Fruit fly (Drosophila melanogaster): ENCODE measurements around the gene Lcp65Ag2.

Lcp65Ag2 gene

DNA sequence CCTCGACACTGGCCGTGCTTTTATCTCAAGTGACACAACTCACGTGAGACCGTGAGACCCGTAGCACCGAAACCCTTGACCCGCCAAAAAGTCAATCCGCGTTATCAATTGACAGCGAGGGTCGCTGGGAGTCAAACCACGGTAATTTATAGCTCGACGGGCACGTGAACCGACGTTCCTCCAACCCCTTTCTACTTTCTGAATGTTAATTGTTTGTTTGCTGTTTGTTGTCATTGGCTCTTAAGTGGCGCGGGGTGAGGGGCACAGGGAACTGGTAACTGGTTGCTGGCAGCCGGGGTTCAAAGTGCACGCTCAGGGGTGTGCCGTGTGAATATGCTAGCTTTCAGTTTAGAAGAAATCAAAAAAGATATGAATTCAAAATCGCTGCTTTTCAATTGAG is 26.7 kb downstream of the Lcp65Ag2 start:
- TF ChIP-seq usp (GFP tag; optimal IDR thresholded peaks at IDR 0.05) (no peak), psq (optimal IDR thresholded peaks at IDR 0.05) (no peak), CG8478 (optimal IDR thresholded peaks at IDR 0.05) (no peak), pan (optimal IDR thresholded peaks at IDR 0.05) (no peak)

DNA sequence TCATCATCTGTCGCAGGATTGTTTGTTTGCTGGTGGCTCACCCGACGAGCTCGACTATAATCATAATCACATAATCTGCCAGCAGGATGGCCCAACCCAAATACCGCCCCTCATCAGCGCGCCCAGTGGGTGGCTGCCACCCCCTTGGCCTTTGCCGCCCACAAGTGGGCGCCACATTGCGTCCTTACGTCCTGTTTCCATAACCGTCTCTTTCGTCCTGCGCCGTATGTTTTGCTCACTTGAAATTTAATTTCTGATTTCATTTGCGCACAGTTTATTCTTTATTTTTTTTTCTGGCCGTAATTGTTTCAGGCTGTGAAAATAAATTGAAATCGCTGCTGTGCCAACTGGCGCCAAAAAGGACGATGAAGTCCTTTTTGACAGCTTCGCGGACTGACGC is 28.0 kb downstream of the Lcp65Ag2 start:
- TF ChIP-seq Dll (optimal IDR thresholded peaks at IDR 0.05) (no peak), pan (optimal IDR thresholded peaks at IDR 0.05) (no peak)

- TF ChIP-seq EcR (GFP tag; optimal IDR thresholded peaks at IDR 0.05) (no peak), Dll (optimal IDR thresholded peaks at IDR 0.05) (no peak), usp (GFP tag; optimal IDR thresholded peaks at IDR 0.05) (no peak), psq (optimal IDR thresholded peaks at IDR 0.05) (no peak), pan (optimal IDR thresholded peaks at IDR 0.05) (no peak), CG8478 (optimal IDR thresholded peaks at IDR 0.05) (no peak)
Measured at dm6 chr3L:6104551-6104950, 28.8 kb downstream of the Lcp65Ag2 start.

- no peak for TF ChIP-seq usp (GFP tag; optimal IDR thresholded peaks at IDR 0.05)
- no peak for TF ChIP-seq EcR (GFP tag; optimal IDR thresholded peaks at IDR 0.05)
- no peak for TF ChIP-seq Dll (optimal IDR thresholded peaks at IDR 0.05)
- TF ChIP-seq pan (optimal IDR thresholded peaks at IDR 0.05): no peak
- no peak for TF ChIP-seq CG8478 (optimal IDR thresholded peaks at IDR 0.05)
Measured at dm6 chr3L:6103658-6104057, 29.7 kb downstream of the Lcp65Ag2 start.

dm6 chr3L:6097270-6097669 is 36.1 kb downstream of the Lcp65Ag2 start, which contains the start of gene Ets65A:
TSS of gene Ets65A (plus strand) at chr3L:6097617.
- TF ChIP-seq psq (optimal IDR thresholded peaks at IDR 0.05) (no peak), CG8478 (optimal IDR thresholded peaks at IDR 0.05) (no peak), Dll (optimal IDR thresholded peaks at IDR 0.05) (no peak), pan (optimal IDR thresholded peaks at IDR 0.05) (no peak), EcR (GFP tag; optimal IDR thresholded peaks at IDR 0.05) (no peak), usp (GFP tag; optimal IDR thresholded peaks at IDR 0.05) (no peak)

dm6 chr3L:6094697-6095096 is 38.7 kb downstream of the Lcp65Ag2 start, which contains the start of the genes CG10467 and loj:
TSS of gene CG10467 (minus strand) at chr3L:6094747.
TSS of gene loj (plus strand) at chr3L:6094987.
- TF ChIP-seq usp (GFP tag; optimal IDR thresholded peaks at IDR 0.05): no peak

DNA sequence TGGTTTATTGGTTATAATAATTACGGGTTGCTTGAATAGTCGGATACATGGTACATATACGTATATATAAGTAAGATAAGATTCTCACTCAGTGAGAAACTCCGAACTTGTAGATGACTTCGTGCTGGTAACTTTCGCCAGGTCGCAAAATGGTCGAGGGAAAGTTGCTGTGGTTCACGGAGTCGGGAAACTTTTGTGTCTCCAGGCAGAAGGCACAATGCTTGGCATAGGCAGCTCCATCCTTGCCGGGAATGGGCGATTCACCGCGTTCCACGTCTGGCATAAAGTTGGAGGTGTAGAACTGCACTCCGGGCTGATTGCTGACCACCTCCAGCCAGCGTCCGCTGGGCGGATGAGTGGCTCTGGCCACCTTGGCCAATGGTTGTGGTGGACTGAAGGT is 40.2 kb downstream of the Lcp65Ag2 start, which contains the start of gene CG10469:
Gene CG10469, minus strand, starts transcription at position 101 of the 400 bp plus-strand sequence.
- TF ChIP-seq usp (GFP tag; optimal IDR thresholded peaks at IDR 0.05) (no peak), pan (optimal IDR thresholded peaks at IDR 0.05) (no peak), psq (optimal IDR thresholded peaks at IDR 0.05) (no peak), CG8478 (optimal IDR thresholded peaks at IDR 0.05) (no peak), Dll (optimal IDR thresholded peaks at IDR 0.05) (no peak), EcR (GFP tag; optimal IDR thresholded peaks at IDR 0.05) (no peak)

- TF ChIP-seq psq (optimal IDR thresholded peaks at IDR 0.05): no peak
- TF ChIP-seq EcR (GFP tag; optimal IDR thresholded peaks at IDR 0.05): no peak
- TF ChIP-seq pan (optimal IDR thresholded peaks at IDR 0.05): no peak
- TF ChIP-seq Dll (optimal IDR thresholded peaks at IDR 0.05): no peak
- no peak for TF ChIP-seq CG8478 (optimal IDR thresholded peaks at IDR 0.05)
- no peak for TF ChIP-seq usp (GFP tag; optimal IDR thresholded peaks at IDR 0.05)
Measured at dm6 chr3L:6085988-6086387, 47.4 kb downstream of the Lcp65Ag2 start.

DNA sequence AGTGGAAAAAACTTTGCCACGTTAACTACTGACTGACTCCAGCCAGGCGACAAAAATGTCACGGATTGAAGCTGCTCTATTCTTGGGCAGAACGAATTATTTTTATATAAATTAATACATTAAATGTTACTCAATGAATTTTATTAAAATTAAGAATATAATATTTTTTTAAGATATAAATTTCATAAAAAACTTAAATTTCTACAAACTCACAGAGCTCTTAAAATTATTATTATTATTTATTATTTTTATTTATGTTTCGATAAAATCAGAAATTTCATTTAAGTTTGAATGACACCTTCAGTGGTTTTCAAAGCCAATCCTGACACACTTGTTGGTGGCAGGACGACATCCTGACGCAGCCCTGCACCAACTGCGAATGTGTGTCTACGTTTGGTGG is 48.2 kb downstream of the Lcp65Ag2 start:
- TF ChIP-seq usp (GFP tag; optimal IDR thresholded peaks at IDR 0.05) (no peak), psq (optimal IDR thresholded peaks at IDR 0.05) (no peak), CG8478 (optimal IDR thresholded peaks at IDR 0.05) (no peak), Dll (optimal IDR thresholded peaks at IDR 0.05) (no peak), EcR (GFP tag; optimal IDR thresholded peaks at IDR 0.05) (no peak), pan (optimal IDR thresholded peaks at IDR 0.05) (no peak)

DNA sequence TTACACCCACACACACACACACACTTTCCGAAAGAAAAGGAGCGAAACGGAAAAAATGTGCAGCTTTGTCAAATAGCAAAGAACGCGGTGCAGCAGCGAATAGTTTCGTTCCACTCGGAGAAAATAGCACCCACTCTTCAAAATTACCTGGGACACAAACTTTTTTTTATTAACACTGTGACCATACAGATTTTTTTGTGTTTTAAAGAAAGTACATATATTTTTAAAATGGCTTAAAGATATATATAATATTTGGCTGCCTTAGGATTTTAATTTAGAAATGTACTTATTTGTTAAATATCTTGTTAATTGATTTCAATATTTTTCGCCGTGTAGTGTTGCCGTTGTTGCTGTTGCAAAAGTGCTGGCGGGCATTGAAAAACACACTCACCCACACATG is 48.9 kb downstream of the Lcp65Ag2 start:
- TF ChIP-seq CG8478 (optimal IDR thresholded peaks at IDR 0.05) (no peak), psq (optimal IDR thresholded peaks at IDR 0.05) (no peak), usp (GFP tag; optimal IDR thresholded peaks at IDR 0.05) (no peak), Dll (optimal IDR thresholded peaks at IDR 0.05) (no peak), pan (optimal IDR thresholded peaks at IDR 0.05) (no peak), EcR (GFP tag; optimal IDR thresholded peaks at IDR 0.05) (no peak)

All from whole organism.